Fruit fly (Drosophila melanogaster) whole organism, embryonic: ENCODE measurements around the gene CG12112.

Experiments used
- CG10321 ChIP-seq: fragments of 200-800 bp; sonication (Bioruptor generic); IDR thresholded peaks from 2 replicates; pipeline ENCODE4 v1.3.6; 2022; ENCODE audit warnings: missing biosample characterization, missing genetic modification characterization
- CG10366 ChIP-seq: fragments of 200-800 bp; sonication (Bioruptor generic); IDR thresholded peaks from 2 replicates; pipeline ENCODE4 v1.3.6; 2022; ENCODE audit warnings: missing biosample characterization, missing genetic modification characterization
- CG11456 ChIP-seq: fragments of 200-800 bp; sonication (Bioruptor generic); IDR thresholded peaks from 3 replicates; pipeline ENCODE4 v1.3.6; 2022; ENCODE audit warnings: missing biosample characterization, missing genetic modification characterization
- CG12155 ChIP-seq: fragments of 200-800 bp; sonication (Bioruptor generic); optimal IDR thresholded peaks from 3 replicates; lab custom pipeline; 2016; ENCODE audit warnings: missing biosample characterization, missing genetic modification characterization
- CG12236 ChIP-seq: fragments of 200-800 bp; sonication (Bioruptor generic); optimal IDR thresholded peaks from 2 replicates; lab custom pipeline; 2016; ENCODE audit warnings: missing biosample characterization, missing genetic modification characterization
- CG12769 ChIP-seq: fragments of 200-800 bp; sonication (Bioruptor generic); optimal IDR thresholded peaks from 2 replicates; lab custom pipeline; 2019; ENCODE audit warnings: missing biosample characterization, mild to moderate bottlenecking, missing genetic modification characterization, moderate library complexity
- CG13123 ChIP-seq: fragments of 200-800 bp; sonication (Bioruptor generic); optimal IDR thresholded peaks from 2 replicates; lab custom pipeline; 2016; ENCODE audit warnings: missing biosample characterization, missing genetic modification characterization
- CG13296 ChIP-seq: fragments of 200-800 bp; sonication (Bioruptor generic); optimal IDR thresholded peaks from 3 replicates; lab custom pipeline; 2018; ENCODE audit warnings: missing biosample characterization, mild to moderate bottlenecking, missing genetic modification characterization
- CG13894 ChIP-seq: fragments of 200-800 bp; sonication (Bioruptor generic); optimal IDR thresholded peaks from 3 replicates; lab custom pipeline; 2018; ENCODE audit warnings: missing biosample characterization, mild to moderate bottlenecking, missing genetic modification characterization, moderate library complexity
- CG14965 ChIP-seq: fragments of 200-800 bp; sonication (Bioruptor generic); optimal IDR thresholded peaks from 2 replicates; lab custom pipeline; 2016; ENCODE audit warnings: missing biosample characterization, missing genetic modification characterization, borderline replicate concordance
- CG16779 ChIP-seq: fragments of 200-800 bp; sonication (Bioruptor generic); IDR thresholded peaks from 2 replicates; pipeline ENCODE4 v1.3.6; 2022; ENCODE audit warnings: missing biosample characterization, missing genetic modification characterization
- CG17612 ChIP-seq: fragments of 200-800 bp; sonication (Bioruptor generic); IDR thresholded peaks from 2 replicates; pipeline ENCODE4 v1.3.6; 2022; ENCODE audit warnings: missing biosample characterization, missing genetic modification characterization
- CG17829 ChIP-seq: fragments of 200-800 bp; optimal IDR thresholded peaks from 2 replicates; lab custom pipeline; 2019; ENCODE audit warnings: missing biosample characterization, mild to moderate bottlenecking, missing genetic modification characterization, moderate library complexity
- CG2120 ChIP-seq: fragments of 200-800 bp; sonication (Bioruptor generic); optimal IDR thresholded peaks from 3 replicates; lab custom pipeline; 2016; ENCODE audit warnings: missing biosample characterization, missing genetic modification characterization
- CG31365 ChIP-seq: fragments of 200-800 bp; sonication (Bioruptor generic); optimal IDR thresholded peaks from 2 replicates; lab custom pipeline; 2018; ENCODE audit warnings: missing biosample characterization, mild to moderate bottlenecking, missing genetic modification characterization
- CG3163 ChIP-seq: fragments of 200-800 bp; sonication (Bioruptor generic); optimal IDR thresholded peaks from 3 replicates; lab custom pipeline; 2016; ENCODE audit warnings: missing biosample characterization, missing genetic modification characterization
- CG43689 ChIP-seq: fragments of 200-800 bp; sonication (Bioruptor generic); IDR thresholded peaks from 2 replicates; pipeline ENCODE4 v1.3.6; 2022; ENCODE audit warnings: missing biosample characterization, missing genetic modification characterization
- CG5180 ChIP-seq: fragments of 200-800 bp; sonication (Bioruptor generic); optimal IDR thresholded peaks from 3 replicates; lab custom pipeline; 2017; ENCODE audit warnings: missing biosample characterization, missing genetic modification characterization, mild to moderate bottlenecking, moderate library complexity, missing genetic modification reagents
- CG6254 ChIP-seq: fragments of 200-800 bp; sonication (Bioruptor generic); optimal IDR thresholded peaks from 3 replicates; lab custom pipeline; 2017; ENCODE audit warnings: mild to moderate bottlenecking, missing biosample characterization, missing genetic modification reagents, missing genetic modification characterization
- CG6813 ChIP-seq: fragments of 200-800 bp; sonication (Bioruptor generic); optimal IDR thresholded peaks from 2 replicates; lab custom pipeline; 2017; ENCODE audit warnings: missing biosample characterization, missing genetic modification characterization, mild to moderate bottlenecking, moderate library complexity, missing genetic modification reagents
- Ets97D ChIP-seq: fragments of 200-800 bp; sonication (Bioruptor generic); optimal IDR thresholded peaks from 3 replicates; lab custom pipeline; 2016; ENCODE audit warnings: missing biosample characterization, missing genetic modification characterization
- Fer1 ChIP-seq: fragments of 200-800 bp; sonication (Bioruptor generic); optimal IDR thresholded peaks from 2 replicates; lab custom pipeline; 2017; ENCODE audit warnings: missing biosample characterization, mild to moderate bottlenecking, missing genetic modification characterization
- Fer3 ChIP-seq: fragments of 200-800 bp; sonication (Bioruptor generic); optimal IDR thresholded peaks from 2 replicates; lab custom pipeline; 2018; ENCODE audit warnings: missing biosample characterization, mild to moderate bottlenecking, missing genetic modification characterization, moderate library complexity
- Gug ChIP-seq: fragments of 200-800 bp; sonication (Bioruptor generic); IDR thresholded peaks from 4 replicates; pipeline ENCODE4 v1.3.6; 2022; ENCODE audit warnings: missing biosample characterization, missing genetic modification characterization
- HmgZ ChIP-seq: fragments of 200-800 bp; sonication (Bioruptor generic); optimal IDR thresholded peaks from 2 replicates; lab custom pipeline; 2018; ENCODE audit warnings: missing biosample characterization, mild to moderate bottlenecking, missing genetic modification characterization
- Myb ChIP-seq: fragments of 200-800 bp; sonication (Bioruptor generic); optimal IDR thresholded peaks from 2 replicates; lab custom pipeline; 2016; ENCODE audit warnings: missing biosample characterization, missing genetic modification characterization
- Optix ChIP-seq: fragments of 200-800 bp; sonication (Bioruptor generic); IDR thresholded peaks from 3 replicates; pipeline ENCODE4 v1.3.6; 2022; ENCODE audit warnings: missing biosample characterization, missing genetic modification characterization
- Trl ChIP-seq, 3 experiments: fragments of >200 bp in 2 of 3; fragments of 200-800 bp in 1 of 3; sonication (Bioruptor generic) in 1 of 3; optimal IDR thresholded peaks; 2 replicates in 1 of 3; 3 replicates in 2 of 3; lab custom pipeline; 2016 to 2017; ENCODE audit warnings: missing biosample characterization in 1 of 3, missing genetic modification characterization in 1 of 3
- Vsx1 ChIP-seq: fragments of 200-800 bp; sonication (Bioruptor generic); optimal IDR thresholded peaks from 2 replicates; lab custom pipeline; 2017; ENCODE audit warnings: missing biosample characterization, mild to moderate bottlenecking, missing genetic modification characterization, missing genetic modification reagents
- bcd ChIP-seq: fragments of 200-800 bp; sonication (Bioruptor generic); optimal IDR thresholded peaks from 2 replicates; lab custom pipeline; 2017; ENCODE audit warnings: missing biosample characterization, mild to moderate bottlenecking, missing genetic modification characterization
- chm ChIP-seq: fragments of 200-800 bp; sonication (Bioruptor generic); IDR thresholded peaks from 2 replicates; pipeline ENCODE4 v1.3.6; 2022; ENCODE audit warnings: missing biosample characterization, missing genetic modification characterization
- eve ChIP-seq, 2 experiments: fragments of >200 bp; optimal IDR thresholded peaks; 2 replicates each; lab custom pipeline; 2017; ENCODE audit warnings: missing biosample characterization in 2 of 2, missing genetic modification characterization in 2 of 2
- fd3F ChIP-seq: fragments of 200-800 bp; sonication (Bioruptor generic); optimal IDR thresholded peaks from 2 replicates; lab custom pipeline; 2018; ENCODE audit warnings: missing biosample characterization, mild to moderate bottlenecking, missing genetic modification characterization, moderate library complexity
- gem ChIP-seq: fragments of 200-800 bp; sonication (Bioruptor generic); optimal IDR thresholded peaks from 2 replicates; lab custom pipeline; 2019; ENCODE audit warnings: missing biosample characterization, mild to moderate bottlenecking, missing genetic modification characterization, moderate library complexity
- gfzf ChIP-seq: fragments of 200-800 bp; sonication (Bioruptor generic); optimal IDR thresholded peaks from 2 replicates; lab custom pipeline; 2016; ENCODE audit warnings: missing biosample characterization, mild to moderate bottlenecking, missing genetic modification characterization, moderate library complexity
- gt ChIP-seq: fragments of 200-800 bp; sonication (Bioruptor generic); IDR thresholded peaks from 2 replicates; pipeline ENCODE4 v1.3.6; 2022; ENCODE audit warnings: missing biosample characterization, missing genetic modification characterization
- ham ChIP-seq: fragments of 200-800 bp; sonication (Bioruptor generic); IDR thresholded peaks from 2 replicates; pipeline ENCODE4 v1.3.6; 2022; ENCODE audit warnings: missing biosample characterization, missing genetic modification characterization
- kah ChIP-seq: fragments of 200-800 bp; sonication (Bioruptor generic); optimal IDR thresholded peaks from 2 replicates; lab custom pipeline; 2018; ENCODE audit warnings: missing biosample characterization, mild to moderate bottlenecking, missing genetic modification characterization
- knrl ChIP-seq: fragments of 200-800 bp; sonication (Bioruptor generic); IDR thresholded peaks from 3 replicates; pipeline ENCODE4 v1.3.6; 2022; ENCODE audit warnings: missing biosample characterization, missing genetic modification characterization; ENCODE audit not compliant: partially characterized antibody
- mld ChIP-seq: fragments of 200-800 bp; sonication (Bioruptor generic); IDR thresholded peaks from 3 replicates; pipeline ENCODE4 v1.3.6; 2022; ENCODE audit warnings: missing biosample characterization, missing genetic modification characterization; ENCODE audit not compliant: partially characterized antibody
- odd ChIP-seq: fragments of 200-800 bp; sonication (Bioruptor generic); optimal IDR thresholded peaks from 2 replicates; lab custom pipeline; 2017; ENCODE audit warnings: missing biosample characterization, mild to moderate bottlenecking, missing genetic modification characterization
- org-1 ChIP-seq: fragments of 200-800 bp; sonication (Bioruptor generic); optimal IDR thresholded peaks from 2 replicates; lab custom pipeline; 2017; ENCODE audit warnings: missing biosample characterization, missing genetic modification characterization
- pnt ChIP-seq: fragments of 200-800 bp; sonication (Bioruptor generic); optimal IDR thresholded peaks from 3 replicates; lab custom pipeline; 2016; ENCODE audit warnings: missing biosample characterization, missing genetic modification characterization
- sens ChIP-seq: fragments of 200-800 bp; sonication (Bioruptor generic); peaks from one replicate; lab custom pipeline; 2016; ENCODE audit warnings: missing biosample characterization, missing genetic modification characterization
- sens-2 ChIP-seq: fragments of 200-800 bp; sonication (Bioruptor generic); IDR thresholded peaks from 2 replicates; pipeline ENCODE4 v1.3.6; 2022; ENCODE audit warnings: missing biosample characterization, missing genetic modification characterization
- sim ChIP-seq: fragments of 200-800 bp; sonication (Bioruptor generic); IDR thresholded peaks from 2 replicates; pipeline ENCODE4 v1.3.6; 2022; ENCODE audit warnings: missing biosample characterization, missing genetic modification characterization
- tio ChIP-seq: fragments of 200-800 bp; sonication (Bioruptor generic); optimal IDR thresholded peaks from 2 replicates; lab custom pipeline; 2017; ENCODE audit warnings: missing biosample characterization, missing genetic modification characterization, inconsistent platforms
- toy ChIP-seq: fragments of 200-800 bp; sonication (Bioruptor generic); IDR thresholded peaks from 2 replicates; pipeline ENCODE4 v1.3.6; 2022; ENCODE audit warnings: missing biosample characterization, missing genetic modification characterization
- ttk ChIP-seq: fragments of 200-800 bp; sonication (Bioruptor generic); IDR thresholded peaks from 2 replicates; pipeline ENCODE4 v2.1.2; 2022; ENCODE audit warnings: missing biosample characterization, missing genetic modification characterization
- unpg ChIP-seq: fragments of 200-800 bp; sonication (Bioruptor generic); optimal IDR thresholded peaks from 3 replicates; lab custom pipeline; 2018; ENCODE audit warnings: missing biosample characterization, mild to moderate bottlenecking, missing genetic modification characterization, moderate library complexity
- vnd ChIP-seq: fragments of 200-800 bp; sonication (Bioruptor generic); IDR thresholded peaks from 3 replicates; pipeline ENCODE4 v1.3.6; 2022; ENCODE audit warnings: missing biosample characterization, missing genetic modification characterization; ENCODE audit not compliant: partially characterized antibody

Gene CG12112

DNA sequence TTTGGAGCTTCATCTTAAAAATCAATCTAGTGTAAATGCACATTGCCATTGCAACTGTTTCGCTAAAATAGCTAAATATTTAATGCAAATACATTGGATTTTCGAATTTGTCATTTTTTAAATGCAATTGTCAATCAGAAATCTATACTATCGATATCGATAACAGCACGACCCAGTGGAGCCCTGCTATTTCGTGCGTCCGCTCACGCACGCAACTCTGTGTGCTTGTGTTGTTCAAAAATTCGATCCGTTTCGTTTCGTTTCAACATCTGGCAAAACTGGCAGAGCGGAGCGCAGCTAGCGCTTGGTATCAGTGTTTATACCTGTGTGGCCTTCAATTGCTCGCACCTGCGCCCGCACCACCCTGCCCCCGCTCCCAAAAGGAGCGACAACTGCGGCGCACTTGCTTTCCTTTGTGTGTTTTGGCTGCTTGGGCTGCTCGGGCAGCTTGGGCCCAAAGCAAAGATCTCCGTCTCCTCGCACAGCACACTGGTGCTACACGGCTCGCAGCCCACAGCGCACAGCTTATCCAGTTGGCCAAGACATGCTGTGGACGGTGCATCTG is 28.7 kb upstream of the CG12112 start, which contains the start of gene CG12081 (continued):
- TF ChIP-seq CG6254 (GFP tag; lab: Kevin White, UChicago) (no peak), Trl (optimal IDR thresholded peaks at IDR 0.05; lab: Kevin White, UChicago) (no peak), Trl (GFP tag; optimal IDR thresholded peaks at IDR 0.05; lab: Kevin White, UChicago) (no peak), sens-2 (GFP tag; lab: Robert Waterston, UW) (no peak), toy (GFP tag; lab: Robert Waterston, UW) (no peak), CG13894 (tag; lab: Kevin White, UChicago) (no peak), knrl (GFP tag; lab: Robert Waterston, UW) (peak; percentile 86), Optix (GFP tag; lab: Robert Waterston, UW) (no peak), chm (GFP tag; lab: Robert Waterston, UW) (no peak), eve (GFP tag; optimal IDR thresholded peaks at IDR 0.05; lab: Kevin White, UChicago) (no peak), CG12769 (tag; lab: Kevin White, UChicago) (no peak), CG13296 (no peak), CG12155 (GFP tag; lab: Kevin White, UChicago) (no peak), kah (GFP tag; lab: Kevin White, UChicago) (no peak), Fer1 (GFP tag; lab: Kevin White, UChicago) (peak; percentile 15), sim (GFP tag; lab: Robert Waterston, UW) (no peak), CG17829 (tag; lab: Kevin White, UChicago) (no peak), vnd (peak; percentile 86), CG11456 (GFP tag; lab: Robert Waterston, UW) (no peak), sens (peak; percentile 84), gem (tag; lab: Kevin White, UChicago) (no peak), tio (GFP tag; lab: Kevin White, UChicago) (no peak), Vsx1 (GFP tag; lab: Kevin White, UChicago) (no peak), ttk (GFP tag; lab: Robert Waterston, UW) (no peak), CG6813 (GFP tag; lab: Kevin White, UChicago) (no peak), ham (GFP tag; lab: Robert Waterston, UW) (no peak), CG2120 (GFP tag; lab: Kevin White, UChicago) (peak; percentile 25), CG43689 (GFP tag; lab: Robert Waterston, UW) (no peak), gt (GFP tag; lab: Robert Waterston, UW) (no peak), CG10321 (GFP tag; lab: Robert Waterston, UW) (no peak), CG5180 (GFP tag; lab: Kevin White, UChicago) (no peak), gfzf (peak; percentile 34), CG10366 (no peak), bcd (no peak), odd (no peak), unpg (GFP tag; lab: Kevin White, UChicago) (no peak), mld (peak; percentile 86; the same call in 2 of the 3 replicates), Gug (GFP tag; lab: Robert Waterston, UW) (no peak; the same call in 3 of the 4 replicates), Ets97D (GFP tag; lab: Kevin White, UChicago) (peak; percentile 75), CG31365 (tag; lab: Kevin White, UChicago) (no peak), HmgZ (tag; lab: Kevin White, UChicago) (peak; percentile 74), org-1 (GFP tag; lab: Kevin White, UChicago) (no peak), fd3F (GFP tag; lab: Kevin White, UChicago) (no peak), Fer3 (tag; lab: Kevin White, UChicago) (no peak), Myb (peak; percentile 80), CG16779 (no peak), CG12236 (GFP tag; lab: Kevin White, UChicago) (no peak), CG13123 (GFP tag; lab: Kevin White, UChicago) (no peak), CG17612 (GFP tag; lab: Robert Waterston, UW) (no peak), CG14965 (no peak), CG3163 (no peak), pnt (GFP tag; lab: Kevin White, UChicago) (no peak)
